Worm (Caenorhabditis elegans) whole organism, early embryonic: ENCODE results near the gene sri-30.
"Not testable (repeated sequence)": the region's sequence is repeated elsewhere in the genome, so short reads cannot be mapped to it uniquely, and the experiment has no call there.

Experiments
- B0310.2 ChIP-seq: sonication (generic microtip); optimal IDR thresholded peaks from 2 replicates; lab custom pipeline; 2016; ENCODE audit warnings: mild to moderate bottlenecking, missing genetic modification characterization, missing compliant biosample characterization
- F13C5.2 ChIP-seq: sonication (generic microtip); optimal IDR thresholded peaks from 2 replicates; lab custom pipeline; 2017; ENCODE audit warnings: mild to moderate bottlenecking, missing genetic modification characterization, inconsistent platforms, missing compliant biosample characterization
- aly-1 ChIP-seq: sonication (generic microtip); optimal IDR thresholded peaks from 2 replicates; lab custom pipeline; 2016; ENCODE audit warnings: missing genetic modification characterization, missing compliant biosample characterization
- ama-1 ChIP-seq: fragments of 150-350 bp; optimal IDR thresholded peaks from 2 replicates; lab custom pipeline; 2014
- ceh-13 ChIP-seq: fragments of 200-800 bp; sonication (Bioruptor generic); optimal IDR thresholded peaks from 2 replicates; lab custom pipeline; 2018; ENCODE audit warnings: mild to moderate bottlenecking, missing genetic modification characterization, missing compliant biosample characterization
- ceh-36 ChIP-seq: sonication (generic microtip); optimal IDR thresholded peaks from 2 replicates; lab custom pipeline; 2016; ENCODE audit warnings: missing genetic modification characterization, inconsistent platforms, missing compliant biosample characterization
- ets-7 ChIP-seq: sonication (generic microtip); optimal IDR thresholded peaks from 2 replicates; lab custom pipeline; 2016; ENCODE audit warnings: missing genotype, missing genetic modification characterization, missing compliant biosample characterization
- flt-1 ChIP-seq: fragments of 200-800 bp; sonication (Bioruptor generic); IDR thresholded peaks from 2 replicates; pipeline ENCODE4 v1.3.6; 2022; ENCODE audit warnings: missing genetic modification characterization, missing compliant biosample characterization
- hmbx-1 ChIP-seq: sonication (generic microtip); optimal IDR thresholded peaks from 2 replicates; lab custom pipeline; 2016; ENCODE audit warnings: mild to moderate bottlenecking, missing genetic modification characterization, missing compliant biosample characterization
- hmg-4 ChIP-seq: fragments of 200-800 bp; sonication (Bioruptor generic); optimal IDR thresholded peaks from 2 replicates; lab custom pipeline; 2018; ENCODE audit warnings: mild to moderate bottlenecking, missing genetic modification characterization, missing compliant biosample characterization
- hnd-1 ChIP-seq: sonication (generic microtip); optimal IDR thresholded peaks from 2 replicates; lab custom pipeline; 2016; ENCODE audit warnings: missing genetic modification characterization, missing compliant biosample characterization
- pes-1 ChIP-seq: fragments of 200-800 bp; sonication (Bioruptor generic); IDR thresholded peaks from 2 replicates; pipeline ENCODE4 v1.3.6; 2022; ENCODE audit warnings: missing genetic modification reagents, missing genetic modification characterization, missing compliant biosample characterization
- scrt-1 ChIP-seq: fragments of 200-800 bp; sonication (Bioruptor generic); IDR thresholded peaks from 2 replicates; pipeline ENCODE4 v1.3.6; 2022; ENCODE audit warnings: missing genetic modification characterization, missing compliant biosample characterization
- sea-1 ChIP-seq: fragments of 200-800 bp; sonication (Bioruptor generic); conservative IDR thresholded peaks from 2 replicates; pipeline ENCODE4 v1.3.6; 2022; ENCODE audit warnings: missing genetic modification characterization, missing compliant biosample characterization
- tbx-11 ChIP-seq: fragments of 200-800 bp; sonication (Bioruptor generic); IDR thresholded peaks from 2 replicates; pipeline ENCODE4 v1.3.6; 2022; ENCODE audit warnings: missing genetic modification characterization, missing compliant biosample characterization
- tbx-37 ChIP-seq: fragments of 200-800 bp; sonication (Bioruptor generic); conservative IDR thresholded peaks from 2 replicates; pipeline ENCODE4 v1.3.6; 2022; ENCODE audit warnings: missing genetic modification reagents, missing genetic modification characterization, missing compliant biosample characterization
- tra-4 ChIP-seq: sonication (generic microtip); optimal IDR thresholded peaks from 2 replicates; lab custom pipeline; 2017; ENCODE audit warnings: missing genetic modification characterization, missing compliant biosample characterization

Gene sri-30

ce11 chrII:3028264-3028663 lies 17.7 kb upstream of the sri-30 start:
- no peak for TF ChIP-seq hmg-4 (GFP tag; lab: Kevin White, UChicago)
- TF ChIP-seq tbx-37 (GFP tag; lab: Robert Waterston, UW), result no peak
- TF ChIP-seq scrt-1, result no peak
- TF ChIP-seq hmbx-1, result no peak
- TF ChIP-seq pes-1 (GFP tag; lab: Robert Waterston, UW), result no peak
- no peak for TF ChIP-seq B0310.2 (tag; lab: Kevin White, UChicago)
- no peak for TF ChIP-seq F13C5.2 (tag; lab: Kevin White, UChicago)
- TF ChIP-seq aly-1 (tag; lab: Kevin White, UChicago), result no peak
- TF ChIP-seq ets-7 (tag; lab: Kevin White, UChicago), result no peak
- no peak for TF ChIP-seq flt-1 (GFP tag; lab: Robert Waterston, UW)
- no peak for TF ChIP-seq ama-1 (lab: Kevin White, UChicago)
- no peak for TF ChIP-seq hnd-1 (tag; lab: Kevin White, UChicago)
- no peak for TF ChIP-seq tra-4
- TF ChIP-seq sea-1 (GFP tag; lab: Robert Waterston, UW), result no peak
- TF ChIP-seq ceh-36 (tag; lab: Kevin White, UChicago), result no peak
- no peak for TF ChIP-seq ceh-13 (GFP tag; lab: Kevin White, UChicago)
- no peak for TF ChIP-seq tbx-11

ce11 chrII:3030416-3030815 lies 15.6 kb upstream of the sri-30 start:
- TF ChIP-seq hmbx-1 (no peak), ceh-13 (GFP tag; lab: Kevin White, UChicago) (no peak), hmg-4 (GFP tag; lab: Kevin White, UChicago) (no peak), hnd-1 (tag; lab: Kevin White, UChicago) (no peak)

- not testable (repeated sequence) for TF ChIP-seq scrt-1; ceh-13 (GFP tag; lab: Kevin White, UChicago); ets-7 (tag; lab: Kevin White, UChicago)
Measured at ce11 chrII:3032480-3032879, 13.5 kb upstream of the sri-30 start, which contains the start of gene B0454.6. B0454.6 (plus strand) TSS chrII:3032780.

- TF ChIP-seq tra-4, result no peak
Measured at ce11 chrII:3034914-3035313, 11.1 kb upstream of the sri-30 start.

- TF ChIP-seq ceh-36 (tag; lab: Kevin White, UChicago), result no peak
- no peak for TF ChIP-seq B0310.2 (tag; lab: Kevin White, UChicago)
- no peak for TF ChIP-seq tbx-11
- no peak for TF ChIP-seq aly-1 (tag; lab: Kevin White, UChicago)
- no peak for TF ChIP-seq F13C5.2 (tag; lab: Kevin White, UChicago)
- no peak for TF ChIP-seq tra-4
- no peak for TF ChIP-seq ets-7 (tag; lab: Kevin White, UChicago)
- no peak for TF ChIP-seq hmbx-1
- no peak for TF ChIP-seq scrt-1
- TF ChIP-seq hnd-1 (tag; lab: Kevin White, UChicago), result no peak
- TF ChIP-seq sea-1 (GFP tag; lab: Robert Waterston, UW), result no peak
Measured at ce11 chrII:3036344-3036743, 9.6 kb upstream of the sri-30 start.

ce11 chrII:3038453-3038909 lies 7.5 kb upstream of the sri-30 start, which contains the start of the genes B0454.26 and B0454.5:
B0454.26 (minus strand) TSS chrII:3038553.
B0454.5 (plus strand) TSS chrII:3038859.
- TF ChIP-seq hnd-1 (tag; lab: Kevin White, UChicago) (no peak), hmg-4 (GFP tag; lab: Kevin White, UChicago) (no peak), ama-1 (lab: Kevin White, UChicago) (no peak), B0310.2 (tag; lab: Kevin White, UChicago) (no peak), scrt-1 (no peak), F13C5.2 (tag; lab: Kevin White, UChicago) (no peak), tra-4 (no peak), tbx-11 (no peak), sea-1 (GFP tag; lab: Robert Waterston, UW) (no peak), flt-1 (GFP tag; lab: Robert Waterston, UW) (no peak), ceh-36 (tag; lab: Kevin White, UChicago) (no peak), ceh-13 (GFP tag; lab: Kevin White, UChicago) (no peak), aly-1 (tag; lab: Kevin White, UChicago) (no peak), ets-7 (tag; lab: Kevin White, UChicago) (no peak)

- no peak for TF ChIP-seq ets-7 (tag; lab: Kevin White, UChicago)
- no peak for TF ChIP-seq ama-1 (lab: Kevin White, UChicago)
- no peak for TF ChIP-seq aly-1 (tag; lab: Kevin White, UChicago)
- no peak for TF ChIP-seq pes-1 (GFP tag; lab: Robert Waterston, UW)
- TF ChIP-seq ceh-13 (GFP tag; lab: Kevin White, UChicago), result no peak
- TF ChIP-seq tbx-11, result no peak
- no peak for TF ChIP-seq hmbx-1
- no peak for TF ChIP-seq hnd-1 (tag; lab: Kevin White, UChicago)
- TF ChIP-seq flt-1 (GFP tag; lab: Robert Waterston, UW), result no peak
- TF ChIP-seq scrt-1, result no peak
- TF ChIP-seq tbx-37 (GFP tag; lab: Robert Waterston, UW), result no peak
- no peak for TF ChIP-seq tra-4
- TF ChIP-seq hmg-4 (GFP tag; lab: Kevin White, UChicago), result no peak
- no peak for TF ChIP-seq sea-1 (GFP tag; lab: Robert Waterston, UW)
- no peak for TF ChIP-seq F13C5.2 (tag; lab: Kevin White, UChicago)
- no peak for TF ChIP-seq B0310.2 (tag; lab: Kevin White, UChicago)
- no peak for TF ChIP-seq ceh-36 (tag; lab: Kevin White, UChicago)
Measured at ce11 chrII:3043358-3043757, 2.6 kb upstream of the sri-30 start, which contains the start of gene B0454.8. B0454.8 (minus strand) TSS chrII:3043458.

ce11 chrII:3044023-3044422 lies 2.0 kb upstream of the sri-30 start, which contains the start of gene sri-29:
sri-29 (plus strand) TSS chrII:3044323.
- TF ChIP-seq pes-1 (GFP tag; lab: Robert Waterston, UW), result no peak
- TF ChIP-seq ceh-36 (tag; lab: Kevin White, UChicago), result no peak
- TF ChIP-seq B0310.2 (tag; lab: Kevin White, UChicago), result no peak
- TF ChIP-seq tbx-11, result no peak
- TF ChIP-seq tra-4, result no peak
- no peak for TF ChIP-seq flt-1 (GFP tag; lab: Robert Waterston, UW)
- no peak for TF ChIP-seq sea-1 (GFP tag; lab: Robert Waterston, UW)
- TF ChIP-seq tbx-37 (GFP tag; lab: Robert Waterston, UW), result no peak
- no peak for TF ChIP-seq scrt-1
- TF ChIP-seq hnd-1 (tag; lab: Kevin White, UChicago), result no peak
